Fruit fly (Drosophila melanogaster): Measurements from ENCODE around the gene CG44085.

DNA sequence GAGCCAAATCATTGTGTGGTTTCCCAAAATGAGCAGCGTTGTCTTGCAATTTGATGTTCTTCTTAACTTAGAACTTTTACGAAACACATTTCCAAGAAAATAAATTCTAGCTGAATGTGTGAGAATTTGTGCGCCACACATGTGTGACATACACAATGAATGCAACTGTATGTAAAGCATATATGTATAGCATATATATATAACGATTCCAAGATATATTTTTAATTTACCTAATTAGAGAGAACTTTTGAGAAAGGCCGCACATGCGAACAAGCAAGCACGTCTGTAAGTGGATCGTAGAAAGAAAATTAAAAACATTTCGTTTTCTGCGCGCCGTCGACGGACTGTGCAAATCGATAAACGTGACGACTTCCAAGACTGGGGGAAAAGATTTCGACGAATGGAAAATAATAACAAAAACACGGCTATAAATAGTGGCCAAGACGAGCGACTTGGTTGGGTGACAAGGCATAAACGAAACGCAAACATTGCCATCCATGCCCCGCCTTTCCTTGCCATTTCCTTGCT lies 31.2 kb downstream of the CG44085 start:
- no peak for TF ChIP-seq h (optimal IDR thresholded peaks at IDR 0.05)
- no peak for TF ChIP-seq psq (optimal IDR thresholded peaks at IDR 0.05)
- TF ChIP-seq Sin3A (optimal IDR thresholded peaks at IDR 0.05) = no peak
- no peak for TF ChIP-seq ttk (optimal IDR thresholded peaks at IDR 0.05)
- TF ChIP-seq insv (optimal IDR thresholded peaks at IDR 0.05) = no peak
